Fruit fly (Drosophila melanogaster) whole organism, prepupa: Measurements from ENCODE around the gene CG42818.
A peak's percentile ranks its signal among the peaks of the same experiment; 100 is the strongest.

Experiments used
- CG10631 ChIP-seq: fragments of 200-800 bp; sonication (Bioruptor generic); optimal IDR thresholded peaks from 2 replicates; lab custom pipeline; 2016; ENCODE audit warnings: missing biosample characterization, missing genetic modification characterization
- CG11762 ChIP-seq: fragments of 200-800 bp; sonication (Bioruptor generic); optimal IDR thresholded peaks from 3 replicates; lab custom pipeline; 2016; ENCODE audit warnings: missing biosample characterization, missing genetic modification characterization; ENCODE audit not compliant: insufficient read depth
- CG11902 ChIP-seq: fragments of 200-800 bp; sonication (Bioruptor generic); optimal IDR thresholded peaks from 3 replicates; lab custom pipeline; 2016; ENCODE audit warnings: missing biosample characterization, missing genetic modification characterization
- CG15336 ChIP-seq: fragments of 200-800 bp; sonication (Bioruptor generic); IDR thresholded peaks from 2 replicates; pipeline ENCODE4 v1.3.6; 2022; ENCODE audit warnings: missing biosample characterization, missing genetic modification characterization
- CG1621 ChIP-seq: fragments of 200-800 bp; sonication (Bioruptor generic); optimal IDR thresholded peaks from 3 replicates; lab custom pipeline; 2018; ENCODE audit warnings: missing biosample characterization, mild to moderate bottlenecking, missing genetic modification characterization
- CG16779 ChIP-seq: fragments of 200-800 bp; sonication (Bioruptor generic); optimal IDR thresholded peaks from 3 replicates; lab custom pipeline; 2017; ENCODE audit warnings: missing biosample characterization, mild to moderate bottlenecking, missing genetic modification characterization
- CG3032 ChIP-seq: fragments of 200-800 bp; optimal IDR thresholded peaks from 2 replicates; lab custom pipeline; 2019; ENCODE audit warnings: missing biosample characterization, mild to moderate bottlenecking, missing genetic modification characterization, moderate library complexity
- CG31627 ChIP-seq: fragments of 200-800 bp; sonication (Bioruptor generic); optimal IDR thresholded peaks from 3 replicates; lab custom pipeline; 2016; ENCODE audit warnings: missing biosample characterization, missing genetic modification characterization
- CG34406 ChIP-seq: fragments of 200-800 bp; sonication (Bioruptor generic); optimal IDR thresholded peaks from 3 replicates; lab custom pipeline; 2016; ENCODE audit warnings: missing biosample characterization, missing genetic modification characterization
- CG3919 ChIP-seq: fragments of 200-800 bp; sonication (Bioruptor generic); optimal IDR thresholded peaks from 3 replicates; lab custom pipeline; 2016; ENCODE audit warnings: missing biosample characterization, missing genetic modification characterization
- CG4318 ChIP-seq: fragments of 200-800 bp; sonication (Bioruptor generic); optimal IDR thresholded peaks from 3 replicates; lab custom pipeline; 2017; ENCODE audit warnings: missing biosample characterization, mild to moderate bottlenecking, missing genetic modification characterization
- CG6163 ChIP-seq: fragments of 200-800 bp; sonication (Bioruptor generic); IDR thresholded peaks from 3 replicates; pipeline ENCODE4 v1.3.6; 2022; ENCODE audit warnings: missing biosample characterization, missing genetic modification characterization
- CG6792 ChIP-seq: fragments of 200-800 bp; sonication (Bioruptor generic); optimal IDR thresholded peaks from 3 replicates; lab custom pipeline; 2016; ENCODE audit warnings: missing biosample characterization, missing genetic modification characterization
- CG6854 ChIP-seq: fragments of 200-800 bp; sonication (Bioruptor generic); optimal IDR thresholded peaks from 2 replicates; lab custom pipeline; 2017; ENCODE audit warnings: missing biosample characterization, mild to moderate bottlenecking, missing genetic modification characterization
- CG7368 ChIP-seq: fragments of 200-800 bp; sonication (Bioruptor generic); optimal IDR thresholded peaks from 3 replicates; lab custom pipeline; 2016; ENCODE audit warnings: missing biosample characterization, missing genetic modification characterization
- CG8119 ChIP-seq: fragments of 200-800 bp; sonication (Bioruptor generic); IDR thresholded peaks from 3 replicates; pipeline ENCODE4 v1.3.6; 2022; ENCODE audit warnings: missing biosample characterization, missing genetic modification characterization
- CG8319 ChIP-seq: fragments of 200-800 bp; sonication (Bioruptor generic); optimal IDR thresholded peaks from 3 replicates; lab custom pipeline; 2016; ENCODE audit warnings: missing biosample characterization, missing genetic modification characterization
- CG8632 ChIP-seq: fragments of 200-800 bp; sonication (Bioruptor generic); optimal IDR thresholded peaks from 3 replicates; lab custom pipeline; 2016; ENCODE audit warnings: missing biosample characterization, missing genetic modification characterization
- CG9139 ChIP-seq: fragments of 200-800 bp; sonication (Bioruptor generic); optimal IDR thresholded peaks from 3 replicates; lab custom pipeline; 2017; ENCODE audit warnings: missing biosample characterization, mild to moderate bottlenecking, missing genetic modification characterization
- Eip75B ChIP-seq: fragments of 200-800 bp; sonication (Bioruptor generic); optimal IDR thresholded peaks from 3 replicates; lab custom pipeline; 2016; ENCODE audit warnings: missing biosample characterization, missing genetic modification characterization
- Eip78C ChIP-seq: fragments of 200-800 bp; sonication (Bioruptor generic); peaks from one replicate; lab custom pipeline; 2016; ENCODE audit warnings: missing biosample characterization, missing genetic modification characterization
- Eip93F ChIP-seq: fragments of 200-800 bp; sonication (Bioruptor generic); optimal IDR thresholded peaks from 2 replicates; lab custom pipeline; 2016; ENCODE audit warnings: missing biosample characterization, mild to moderate bottlenecking, missing genetic modification characterization
- Ets21C ChIP-seq: fragments of 200-800 bp; sonication (Bioruptor generic); optimal IDR thresholded peaks from 3 replicates; lab custom pipeline; 2016; ENCODE audit warnings: missing biosample characterization, missing genetic modification characterization
- Ets96B ChIP-seq: fragments of 200-800 bp; optimal IDR thresholded peaks from 2 replicates; lab custom pipeline; 2019; ENCODE audit warnings: missing biosample characterization, mild to moderate bottlenecking, missing genetic modification characterization, moderate library complexity
- Gug ChIP-seq: fragments of 200-800 bp; sonication (Bioruptor generic); IDR thresholded peaks from 2 replicates; pipeline ENCODE4 v1.3.6; 2022; ENCODE audit warnings: missing biosample characterization, missing genetic modification characterization
- Hr38 ChIP-seq: sonication (Bioruptor generic); optimal IDR thresholded peaks from 2 replicates; lab custom pipeline; 2016; ENCODE audit warnings: missing biosample characterization, missing genetic modification characterization
- Hr39 ChIP-seq: fragments of 200-800 bp; sonication (Bioruptor generic); optimal IDR thresholded peaks from 2 replicates; lab custom pipeline; 2016; ENCODE audit warnings: missing biosample characterization, missing genetic modification characterization
- Hr4 ChIP-seq: fragments of 200-800 bp; sonication (Bioruptor generic); optimal IDR thresholded peaks from 3 replicates; lab custom pipeline; 2016; ENCODE audit warnings: missing biosample characterization, missing genetic modification characterization
- Lpt ChIP-seq: fragments of 200-800 bp; sonication (Bioruptor generic); optimal IDR thresholded peaks from 3 replicates; lab custom pipeline; 2016; ENCODE audit warnings: missing biosample characterization, missing genetic modification characterization
- Met ChIP-seq: fragments of 200-800 bp; sonication (Bioruptor generic); optimal IDR thresholded peaks from 3 replicates; lab custom pipeline; 2016; ENCODE audit warnings: missing biosample characterization, missing genetic modification characterization
- OdsH ChIP-seq: fragments of 200-800 bp; sonication (Bioruptor generic); optimal IDR thresholded peaks from 3 replicates; lab custom pipeline; 2016; ENCODE audit warnings: missing biosample characterization, missing genetic modification characterization
- Sox102F ChIP-seq: fragments of 200-800 bp; sonication (Bioruptor generic); optimal IDR thresholded peaks from 2 replicates; lab custom pipeline; 2016; ENCODE audit warnings: missing biosample characterization, mild to moderate bottlenecking, missing genetic modification characterization
- Sox14 ChIP-seq: fragments of 200-800 bp; sonication (Bioruptor generic); optimal IDR thresholded peaks from 3 replicates; lab custom pipeline; 2016; ENCODE audit warnings: missing biosample characterization, missing genetic modification characterization
- Sox15 ChIP-seq: fragments of 200-800 bp; sonication (Bioruptor generic); optimal IDR thresholded peaks from 3 replicates; lab custom pipeline; 2016; ENCODE audit warnings: missing biosample characterization, missing genetic modification characterization
- achi ChIP-seq: fragments of 200-800 bp; sonication (Bioruptor generic); optimal IDR thresholded peaks from 3 replicates; lab custom pipeline; 2016; ENCODE audit warnings: missing biosample characterization, missing genetic modification characterization
- acj6 ChIP-seq: fragments of 200-800 bp; sonication (Bioruptor generic); optimal IDR thresholded peaks from 3 replicates; lab custom pipeline; 2016; ENCODE audit warnings: missing biosample characterization, missing genetic modification characterization
- cyc ChIP-seq: fragments of 200-800 bp; sonication (Bioruptor generic); optimal IDR thresholded peaks from 3 replicates; lab custom pipeline; 2016; ENCODE audit warnings: missing biosample characterization, missing genetic modification characterization
- dac ChIP-seq: fragments of 200-800 bp; sonication (Bioruptor generic); optimal IDR thresholded peaks from 2 replicates; lab custom pipeline; 2017; ENCODE audit warnings: missing biosample characterization, mild to moderate bottlenecking, missing genetic modification characterization
- eg ChIP-seq: fragments of 200-800 bp; sonication (Bioruptor generic); IDR thresholded peaks from 3 replicates; pipeline ENCODE4 v1.3.6; 2022; ENCODE audit warnings: missing biosample characterization, missing genetic modification characterization
- esn ChIP-seq: fragments of 200-800 bp; sonication (Bioruptor generic); optimal IDR thresholded peaks from 2 replicates; lab custom pipeline; 2016; ENCODE audit warnings: missing biosample characterization, mild to moderate bottlenecking, missing genetic modification characterization, moderate library complexity
- fkh ChIP-seq: fragments of 200-800 bp; sonication (Bioruptor generic); optimal IDR thresholded peaks from 3 replicates; lab custom pipeline; 2017; ENCODE audit warnings: missing biosample characterization, mild to moderate bottlenecking, missing genetic modification characterization, moderate library complexity
- lz ChIP-seq: fragments of 200-800 bp; sonication (Bioruptor generic); optimal IDR thresholded peaks from 3 replicates; lab custom pipeline; 2016; ENCODE audit warnings: missing biosample characterization, missing genetic modification characterization
- pdm3 ChIP-seq: fragments of 200-800 bp; sonication (Bioruptor generic); optimal IDR thresholded peaks from 3 replicates; lab custom pipeline; 2016; ENCODE audit warnings: missing biosample characterization, missing genetic modification characterization
- salr ChIP-seq, 2 experiments: fragments of 200-800 bp; sonication (Bioruptor generic); optimal IDR thresholded peaks; 3 replicates each; lab custom pipeline; 2016 to 2018; ENCODE audit warnings: missing biosample characterization in 2 of 2, missing genetic modification characterization in 2 of 2, mild to moderate bottlenecking in 1 of 2
- spab ChIP-seq: fragments of 200-800 bp; sonication (Bioruptor generic); optimal IDR thresholded peaks from 2 replicates; lab custom pipeline; 2017; ENCODE audit warnings: missing biosample characterization, mild to moderate bottlenecking, missing genetic modification characterization, missing genetic modification reagents
- ss ChIP-seq, 2 experiments: fragments of 200-800 bp; sonication (Bioruptor generic); optimal IDR thresholded peaks; 2 replicates in 1 of 2; 3 replicates in 1 of 2; lab custom pipeline; 2017 to 2018; ENCODE audit warnings: mild to moderate bottlenecking in 2 of 2, missing biosample characterization in 2 of 2, missing genetic modification characterization in 2 of 2, moderate library complexity in 1 of 2
- topi ChIP-seq: fragments of 200-800 bp; sonication (Bioruptor generic); optimal IDR thresholded peaks from 3 replicates; lab custom pipeline; 2016; ENCODE audit warnings: missing biosample characterization, missing genetic modification characterization

The CG42818 gene

dm6 chr2L:16257227-16258071 lies 15.7 kb downstream of the CG42818 start, which contains the start of the genes PRL-1 and EndoGI (continued):
- TF ChIP-seq CG3032 (tag; lab: Kevin White, UChicago) (peak; percentile 79), achi (peak; percentile 72), Sox14 (GFP tag; lab: Kevin White, UChicago) (peak; percentile 68), CG10631 (peak; percentile 77), CG9139 (peak; percentile 68), CG16779 (tag; lab: Kevin White, UChicago) (no peak), lz (GFP tag; lab: Kevin White, UChicago) (peak; percentile 34), CG8119 (GFP tag; lab: Robert Waterston, UW) (peak; percentile 92), CG15336 (GFP tag; lab: Robert Waterston, UW) (peak; percentile 93), CG6163 (peak; percentile 93), Eip75B (GFP tag; lab: Kevin White, UChicago) (peak; percentile 15), CG7368 (GFP tag; lab: Kevin White, UChicago) (peak; percentile 65), CG31627 (GFP tag; lab: Kevin White, UChicago) (peak; percentile 28), CG6792 (GFP tag; lab: Kevin White, UChicago) (peak; percentile 74), CG4318 (no peak), Lpt (GFP tag; lab: Kevin White, UChicago) (peak; percentile 45), CG3919 (GFP tag; lab: Kevin White, UChicago) (peak; percentile 70), Hr4 (GFP tag; lab: Kevin White, UChicago) (peak; percentile 69), pdm3 (GFP tag; lab: Kevin White, UChicago) (no peak), Sox102F (GFP tag; lab: Kevin White, UChicago) (no peak), ss (GFP tag; optimal IDR thresholded peaks at IDR 0.05; lab: Kevin White, UChicago) (peak; percentile 13 to 54), Hr39 (no peak), Gug (GFP tag; lab: Robert Waterston, UW) (no peak; the same call in 1 of the 2 replicates), CG11762 (GFP tag; lab: Kevin White, UChicago) (peak; percentile 37), salr (GFP tag; optimal IDR thresholded peaks at IDR 0.05; lab: Kevin White, UChicago) (peak in 1 of 2 experiments; percentile 76), acj6 (GFP tag; lab: Kevin White, UChicago) (peak; percentile 80), Hr38 (no peak)

dm6 chr2L:16261576-16262217 lies 20.0 kb downstream of the CG42818 start, which contains the start of the genes twe and CG4935:
twe (minus strand) TSS chr2L:16261877.
CG4935 (plus strand) TSS chr2L:16262141.
- TF ChIP-seq pdm3 (GFP tag; lab: Kevin White, UChicago) = no peak
- TF ChIP-seq Eip78C (GFP tag; lab: Kevin White, UChicago) = peak; percentile 55
- peak; percentile 5 for TF ChIP-seq fkh (GFP tag; lab: Kevin White, UChicago)
- no peak for TF ChIP-seq dac
- no peak for TF ChIP-seq ss (GFP tag; optimal IDR thresholded peaks at IDR 0.05; lab: Kevin White, UChicago)
- TF ChIP-seq Gug (GFP tag; lab: Robert Waterston, UW) = no peak
- TF ChIP-seq Ets96B = no peak
- no peak for TF ChIP-seq cyc (GFP tag; lab: Kevin White, UChicago)
- TF ChIP-seq Ets21C (GFP tag; lab: Kevin White, UChicago) = no peak
- no peak for TF ChIP-seq spab (GFP tag; lab: Kevin White, UChicago)
- no peak for TF ChIP-seq Met (GFP tag; lab: Kevin White, UChicago)
- TF ChIP-seq OdsH (GFP tag; lab: Kevin White, UChicago) = peak; percentile 42
- no peak for TF ChIP-seq Sox102F (GFP tag; lab: Kevin White, UChicago)
- no peak for TF ChIP-seq CG11902 (GFP tag; lab: Kevin White, UChicago)
- TF ChIP-seq CG3919 (GFP tag; lab: Kevin White, UChicago) = no peak
- TF ChIP-seq Hr38 = no peak
- peak; percentile 35 for TF ChIP-seq Sox14 (GFP tag; lab: Kevin White, UChicago)
- TF ChIP-seq topi = no peak
- TF ChIP-seq Hr39 = no peak
- TF ChIP-seq esn (GFP tag; lab: Kevin White, UChicago) = no peak
- no peak for TF ChIP-seq CG1621 (tag; lab: Kevin White, UChicago)
- no peak for TF ChIP-seq CG16779 (tag; lab: Kevin White, UChicago)
- TF ChIP-seq CG15336 (GFP tag; lab: Robert Waterston, UW) = no peak
- TF ChIP-seq CG8319 = no peak
- no peak for TF ChIP-seq CG34406 (GFP tag; lab: Kevin White, UChicago)
- no peak for TF ChIP-seq Sox15 (GFP tag; lab: Kevin White, UChicago)
- no peak for TF ChIP-seq Eip75B (GFP tag; lab: Kevin White, UChicago)
- TF ChIP-seq eg = no peak
- TF ChIP-seq CG8632 (GFP tag; lab: Kevin White, UChicago) = no peak
- no peak for TF ChIP-seq CG6854 (GFP tag; lab: Kevin White, UChicago)
- TF ChIP-seq Eip93F (GFP tag; lab: Kevin White, UChicago) = no peak
